Fruit fly (Drosophila melanogaster) whole organism, embryonic: ENCODE measurements around the gene Iru.

Experiments
- Bdp1 ChIP-seq: fragments of 200-800 bp; sonication (Bioruptor generic); optimal IDR thresholded peaks from 3 replicates; lab custom pipeline; 2016; ENCODE audit warnings: missing biosample characterization, missing genetic modification characterization
- CG10267 ChIP-seq: fragments of 200-800 bp; sonication (Bioruptor generic); optimal IDR thresholded peaks from 2 replicates; lab custom pipeline; 2018; ENCODE audit warnings: missing biosample characterization, mild to moderate bottlenecking, missing genetic modification characterization, moderate library complexity
- CG10274 ChIP-seq: fragments of 200-800 bp; sonication (Bioruptor generic); optimal IDR thresholded peaks from 3 replicates; lab custom pipeline; 2017; ENCODE audit warnings: missing biosample characterization, mild to moderate bottlenecking, missing genetic modification characterization
- CG11093 ChIP-seq: fragments of 200-800 bp; sonication (Bioruptor generic); IDR thresholded peaks from 3 replicates; pipeline ENCODE4 v1.3.6; 2022; ENCODE audit warnings: missing biosample characterization, missing genetic modification characterization
- CG11560 ChIP-seq: fragments of 200-800 bp; sonication (Bioruptor generic); IDR thresholded peaks from 3 replicates; pipeline ENCODE4 v1.3.6; 2022; ENCODE audit warnings: missing biosample characterization, missing genetic modification characterization
- CG12219 ChIP-seq: fragments of 200-800 bp; sonication (Bioruptor generic); optimal IDR thresholded peaks from 3 replicates; lab custom pipeline; 2018; ENCODE audit warnings: missing biosample characterization, mild to moderate bottlenecking, missing genetic modification characterization
- CG12299 ChIP-seq: fragments of 200-800 bp; sonication (Bioruptor generic); optimal IDR thresholded peaks from 2 replicates; lab custom pipeline; 2018; ENCODE audit warnings: missing biosample characterization, mild to moderate bottlenecking, missing genetic modification characterization
- CG12942 ChIP-seq: fragments of 200-800 bp; sonication (Bioruptor generic); optimal IDR thresholded peaks from 3 replicates; lab custom pipeline; 2016; ENCODE audit warnings: missing biosample characterization, missing genetic modification characterization
- CG14965 ChIP-seq: fragments of 200-800 bp; sonication (Bioruptor generic); optimal IDR thresholded peaks from 2 replicates; lab custom pipeline; 2016; ENCODE audit warnings: missing biosample characterization, missing genetic modification characterization, borderline replicate concordance
- CG1602 ChIP-seq: fragments of 200-800 bp; sonication (Bioruptor generic); optimal IDR thresholded peaks from 3 replicates; lab custom pipeline; 2016; ENCODE audit warnings: missing biosample characterization, missing genetic modification characterization
- CG16863 ChIP-seq: fragments of 200-800 bp; sonication (Bioruptor generic); optimal IDR thresholded peaks from 3 replicates; lab custom pipeline; 2016; ENCODE audit warnings: missing biosample characterization, missing genetic modification characterization
- CG17829 ChIP-seq: fragments of 200-800 bp; optimal IDR thresholded peaks from 2 replicates; lab custom pipeline; 2019; ENCODE audit warnings: missing biosample characterization, mild to moderate bottlenecking, missing genetic modification characterization, moderate library complexity
- CG18011 ChIP-seq: fragments of 200-800 bp; sonication (Bioruptor generic); optimal IDR thresholded peaks from 2 replicates; lab custom pipeline; 2017; ENCODE audit warnings: missing biosample characterization, missing genetic modification characterization, mild to moderate bottlenecking, moderate library complexity, missing genotype
- CG18619 ChIP-seq: fragments of 200-800 bp; sonication (Bioruptor generic); optimal IDR thresholded peaks from 3 replicates; lab custom pipeline; 2017; ENCODE audit warnings: missing biosample characterization, mild to moderate bottlenecking, missing genetic modification characterization
- CG2199 ChIP-seq: fragments of 200-800 bp; sonication (Bioruptor generic); IDR thresholded peaks from 3 replicates; pipeline ENCODE4 v1.3.6; 2022; ENCODE audit warnings: missing biosample characterization, missing genetic modification characterization
- CG2712 ChIP-seq: fragments of 200-800 bp; optimal IDR thresholded peaks from 3 replicates; lab custom pipeline; 2019; ENCODE audit warnings: missing biosample characterization, mild to moderate bottlenecking, missing genetic modification characterization, moderate library complexity
- CG33213 ChIP-seq: fragments of 200-800 bp; sonication (Bioruptor generic); optimal IDR thresholded peaks from 3 replicates; lab custom pipeline; 2016; ENCODE audit warnings: missing biosample characterization, missing genetic modification characterization
- CG42726 ChIP-seq: fragments of 200-800 bp; sonication (Bioruptor generic); IDR thresholded peaks from 2 replicates; pipeline ENCODE4 v1.3.6; 2022; ENCODE audit warnings: missing biosample characterization, missing genetic modification characterization; ENCODE audit not compliant: partially characterized antibody
- CG4328 ChIP-seq: fragments of 200-800 bp; sonication (Bioruptor generic); optimal IDR thresholded peaks from 3 replicates; lab custom pipeline; 2017; ENCODE audit warnings: missing biosample characterization, missing genetic modification reagents, missing genetic modification characterization
- CG6689 ChIP-seq: fragments of 200-800 bp; sonication (Bioruptor generic); IDR thresholded peaks from 2 replicates; pipeline ENCODE4 v1.3.6; 2022; ENCODE audit warnings: missing biosample characterization, missing genetic modification characterization
- CG6854 ChIP-seq: fragments of 200-800 bp; sonication (Bioruptor generic); optimal IDR thresholded peaks from 3 replicates; lab custom pipeline; 2017; ENCODE audit warnings: missing biosample characterization, mild to moderate bottlenecking, missing genetic modification characterization
- CG8089 ChIP-seq: fragments of 200-800 bp; sonication (Bioruptor generic); optimal IDR thresholded peaks from 3 replicates; lab custom pipeline; 2016; ENCODE audit warnings: missing biosample characterization, missing genetic modification characterization
- CG8478 ChIP-seq: fragments of >200 bp; optimal IDR thresholded peaks from 2 replicates; lab custom pipeline; 2018
- Dfd ChIP-seq, 2 experiments: fragments of >200 bp; optimal IDR thresholded peaks; 2 replicates each; lab custom pipeline; 2017; ENCODE audit warnings: missing biosample characterization in 2 of 2, missing genetic modification characterization in 2 of 2
- Ets65A ChIP-seq: fragments of 200-800 bp; sonication (Bioruptor generic); peaks from one replicate; lab custom pipeline; 2016; ENCODE audit warnings: missing biosample characterization, missing genetic modification characterization
- Hey ChIP-seq: fragments of 200-800 bp; sonication (Bioruptor generic); optimal IDR thresholded peaks from 3 replicates; lab custom pipeline; 2018; ENCODE audit warnings: missing biosample characterization, mild to moderate bottlenecking, missing genetic modification characterization
- Lim3 ChIP-seq: fragments of 200-800 bp; sonication (Bioruptor generic); IDR thresholded peaks from 2 replicates; pipeline ENCODE4 v1.3.6; 2022; ENCODE audit warnings: missing biosample characterization, missing genetic modification characterization
- Meics ChIP-seq: fragments of 200-800 bp; sonication (Bioruptor generic); optimal IDR thresholded peaks from 2 replicates; lab custom pipeline; 2017; ENCODE audit warnings: missing biosample characterization, mild to moderate bottlenecking, missing genetic modification characterization
- NC2α ChIP-seq: fragments of 200-800 bp; sonication (Bioruptor generic); optimal IDR thresholded peaks from 2 replicates; lab custom pipeline; 2016; ENCODE audit warnings: missing biosample characterization, missing genetic modification characterization
- Neu2 ChIP-seq: fragments of 200-800 bp; sonication (Bioruptor generic); optimal IDR thresholded peaks from 3 replicates; lab custom pipeline; 2016; ENCODE audit warnings: missing biosample characterization, missing genetic modification characterization, borderline replicate concordance
- Six4 ChIP-seq: fragments of 200-800 bp; sonication (Bioruptor generic); optimal IDR thresholded peaks from 2 replicates; lab custom pipeline; 2016; ENCODE audit warnings: missing biosample characterization, missing genetic modification characterization
- Tbp ChIP-seq: fragments of >200 bp; optimal IDR thresholded peaks from 2 replicates; lab custom pipeline; 2018; ENCODE audit warnings: missing biosample characterization, missing genetic modification characterization
- amos ChIP-seq: fragments of 200-800 bp; sonication (Bioruptor generic); IDR thresholded peaks from 2 replicates; pipeline ENCODE4 v1.3.6; 2022; ENCODE audit warnings: missing biosample characterization, missing genetic modification characterization; ENCODE audit not compliant: partially characterized antibody
- chm ChIP-seq: fragments of 200-800 bp; sonication (Bioruptor generic); IDR thresholded peaks from 2 replicates; pipeline ENCODE4 v1.3.6; 2022; ENCODE audit warnings: missing biosample characterization, missing genetic modification characterization
- croc ChIP-seq: fragments of 200-800 bp; sonication (Bioruptor generic); conservative IDR thresholded peaks from 3 replicates; pipeline ENCODE4 v1.3.6; 2022; ENCODE audit warnings: missing biosample characterization, missing genetic modification characterization
- en ChIP-seq: fragments of 200-800 bp; sonication (Bioruptor generic); optimal IDR thresholded peaks from 2 replicates; lab custom pipeline; 2016; ENCODE audit warnings: missing biosample characterization, missing genetic modification characterization
- fu2 ChIP-seq: fragments of 200-800 bp; sonication (Bioruptor generic); optimal IDR thresholded peaks from 2 replicates; lab custom pipeline; 2016; ENCODE audit warnings: missing biosample characterization, missing genetic modification characterization
- hbn ChIP-seq: fragments of 200-800 bp; sonication (Bioruptor generic); IDR thresholded peaks from 2 replicates; pipeline ENCODE4 v1.3.6; 2022; ENCODE audit warnings: missing biosample characterization, missing genetic modification characterization; ENCODE audit not compliant: partially characterized antibody
- hth ChIP-seq: fragments of >200 bp; optimal IDR thresholded peaks from 2 replicates; lab custom pipeline; 2017; ENCODE audit warnings: inconsistent platforms
- jing ChIP-seq: fragments of 200-800 bp; sonication (Bioruptor generic); optimal IDR thresholded peaks from 2 replicates; lab custom pipeline; 2018; ENCODE audit warnings: missing biosample characterization, mild to moderate bottlenecking, missing genetic modification characterization
- kni ChIP-seq: fragments of 200-800 bp; sonication (Bioruptor generic); optimal IDR thresholded peaks from 3 replicates; lab custom pipeline; 2017; ENCODE audit warnings: mild to moderate bottlenecking, missing biosample characterization, missing genetic modification reagents, missing genetic modification characterization
- lab ChIP-seq: fragments of 200-800 bp; sonication (Bioruptor generic); optimal IDR thresholded peaks from 3 replicates; lab custom pipeline; 2017; ENCODE audit warnings: missing biosample characterization, missing genetic modification characterization, mild to moderate bottlenecking, moderate library complexity, missing genetic modification reagents
- peb ChIP-seq: fragments of 200-800 bp; sonication (Bioruptor generic); IDR thresholded peaks from 2 replicates; pipeline ENCODE4 v1.3.6; 2022; ENCODE audit warnings: missing biosample characterization, missing genetic modification characterization
- ro ChIP-seq: fragments of 200-800 bp; sonication (Bioruptor generic); IDR thresholded peaks from 2 replicates; pipeline ENCODE4 v1.3.6; 2022; ENCODE audit warnings: missing biosample characterization, missing genetic modification characterization
- salm ChIP-seq: fragments of 200-800 bp; sonication (Bioruptor generic); optimal IDR thresholded peaks from 2 replicates; lab custom pipeline; 2018; ENCODE audit warnings: missing biosample characterization, mild to moderate bottlenecking, missing genetic modification characterization
- ssp ChIP-seq: fragments of 200-800 bp; sonication (Bioruptor generic); IDR thresholded peaks from 2 replicates; pipeline ENCODE4 v1.3.6; 2022; ENCODE audit warnings: missing biosample characterization, missing genetic modification characterization
- twi ChIP-seq: fragments of 200-800 bp; optimal IDR thresholded peaks from 2 replicates; lab custom pipeline; 2019; ENCODE audit warnings: missing biosample characterization, mild to moderate bottlenecking, missing genetic modification characterization, moderate library complexity
- unpg ChIP-seq: fragments of 200-800 bp; sonication (Bioruptor generic); optimal IDR thresholded peaks from 3 replicates; lab custom pipeline; 2018; ENCODE audit warnings: missing biosample characterization, mild to moderate bottlenecking, missing genetic modification characterization, moderate library complexity
- z ChIP-seq: fragments of 200-800 bp; sonication (Bioruptor generic); IDR thresholded peaks from 3 replicates; pipeline ENCODE4 v1.3.6; 2022; ENCODE audit warnings: missing biosample characterization, missing genetic modification characterization
- zfh2 ChIP-seq: fragments of 200-800 bp; sonication (Bioruptor generic); optimal IDR thresholded peaks from 2 replicates; lab custom pipeline; 2016; ENCODE audit warnings: missing biosample characterization, missing genetic modification characterization

Iru gene

dm6 chr3R:9055119-9056105 is 49.2 kb downstream of the Iru start (continued):
- TF ChIP-seq CG4328 (GFP tag; lab: Kevin White, UChicago) (peak; percentile 86), Ets65A (GFP tag; lab: Kevin White, UChicago) (peak; percentile 98), CG16863 (GFP tag; lab: Kevin White, UChicago) (peak; percentile 50), Six4 (GFP tag; lab: Kevin White, UChicago) (peak; percentile 82), CG10274 (GFP tag; lab: Kevin White, UChicago) (peak; percentile 92), CG42726 (GFP tag; lab: Robert Waterston, UW) (no peak), CG17829 (tag; lab: Kevin White, UChicago) (peak; percentile 94), en (GFP tag; lab: Kevin White, UChicago) (peak; percentile 19), CG33213 (GFP tag; lab: Kevin White, UChicago) (peak; percentile 80), Meics (GFP tag; lab: Kevin White, UChicago) (peak; percentile 96), salm (tag; lab: Kevin White, UChicago) (peak; percentile 88), Hey (tag; lab: Kevin White, UChicago) (peak; percentile 87), Lim3 (GFP tag; lab: Robert Waterston, UW) (no peak), CG12299 (peak; percentile 93), Dfd (GFP tag; optimal IDR thresholded peaks at IDR 0.05; lab: Kevin White, UChicago) (no peak), CG2712 (peak; percentile 95), CG2199 (GFP tag; lab: Robert Waterston, UW) (no peak), CG1602 (GFP tag; lab: Kevin White, UChicago) (peak; percentile 87), CG10267 (tag; lab: Kevin White, UChicago) (peak; percentile 89), NC2α (GFP tag; lab: Kevin White, UChicago) (peak; percentile 46), CG18011 (GFP tag; lab: Kevin White, UChicago) (peak; percentile 79), croc (GFP tag; lab: Robert Waterston, UW) (peak; percentile 82), z (GFP tag; lab: Robert Waterston, UW) (no peak), unpg (peak; percentile 97), kni (GFP tag; lab: Kevin White, UChicago) (peak; percentile 59), Bdp1 (GFP tag; lab: Kevin White, UChicago) (peak; percentile 23), jing (GFP tag; lab: Kevin White, UChicago) (peak; percentile 78), fu2 (GFP tag; lab: Kevin White, UChicago) (peak; percentile 69), CG18619 (GFP tag; lab: Kevin White, UChicago) (peak; percentile 91), CG8089 (GFP tag; lab: Kevin White, UChicago) (peak; percentile 53), ro (GFP tag; lab: Robert Waterston, UW) (no peak), CG6854 (peak; percentile 93), ssp (GFP tag; lab: Robert Waterston, UW) (no peak), amos (GFP tag; lab: Robert Waterston, UW) (no peak), Tbp (GFP tag; lab: Kevin White, UChicago) (no peak), lab (GFP tag; lab: Kevin White, UChicago) (peak; percentile 97), CG6689 (GFP tag; lab: Robert Waterston, UW) (no peak), hth (lab: Kevin White, UChicago) (no peak), peb (no peak), CG12942 (GFP tag; lab: Kevin White, UChicago) (peak; percentile 83), twi (tag; lab: Kevin White, UChicago) (peak; percentile 78), CG11560 (tag; lab: Robert Waterston, UW) (no peak), CG11093 (GFP tag; lab: Robert Waterston, UW) (peak; percentile 82), CG12219 (GFP tag; lab: Kevin White, UChicago) (peak; percentile 92), Neu2 (GFP tag; lab: Kevin White, UChicago) (no peak), zfh2 (GFP tag; lab: Kevin White, UChicago) (peak; percentile 73), CG14965 (GFP tag; lab: Kevin White, UChicago) (no peak), chm (no peak), CG8478 (lab: Kevin White, UChicago) (no peak), hbn (GFP tag; lab: Robert Waterston, UW) (no peak)
